Fruit fly (Drosophila melanogaster) whole organism, adult: ENCODE results near the gene CCAP.

Source experiments
- CG12768 ChIP-seq: fragments of 200-800 bp; sonication (Bioruptor generic); optimal IDR thresholded peaks from 2 replicates; lab custom pipeline; 2017; ENCODE audit warnings: missing biosample characterization, missing genetic modification characterization, mild to moderate bottlenecking, moderate library complexity, missing genetic modification reagents
- CG1620 ChIP-seq: fragments of 200-800 bp; sonication (Bioruptor generic); optimal IDR thresholded peaks from 2 replicates; lab custom pipeline; 2016; ENCODE audit warnings: missing biosample characterization, missing genetic modification characterization
- CG33017 ChIP-seq: fragments of 200-800 bp; sonication (Bioruptor generic); optimal IDR thresholded peaks from 2 replicates; lab custom pipeline; 2018; ENCODE audit warnings: missing biosample characterization, mild to moderate bottlenecking, missing genetic modification characterization, moderate library complexity
- CG5204 ChIP-seq: fragments of 200-800 bp; sonication (Bioruptor generic); optimal IDR thresholded peaks from 2 replicates; lab custom pipeline; 2016; ENCODE audit warnings: missing biosample characterization, missing genetic modification characterization
- CG7101 ChIP-seq: fragments of 200-800 bp; sonication (Bioruptor generic); optimal IDR thresholded peaks from 2 replicates; lab custom pipeline; 2018; ENCODE audit warnings: missing biosample characterization, mild to moderate bottlenecking, missing genetic modification characterization, moderate library complexity
- Clk ChIP-seq: fragments of 200-800 bp; sonication (Bioruptor generic); optimal IDR thresholded peaks from 2 replicates; lab custom pipeline; 2017; ENCODE audit warnings: missing biosample characterization, missing genetic modification characterization
- Mnt ChIP-seq: fragments of 200-800 bp; sonication (Bioruptor generic); optimal IDR thresholded peaks from 2 replicates; lab custom pipeline; 2016; ENCODE audit warnings: missing biosample characterization, mild to moderate bottlenecking, missing genetic modification characterization
- bab1 ChIP-seq: fragments of 200-800 bp; sonication (Bioruptor generic); optimal IDR thresholded peaks from 3 replicates; lab custom pipeline; 2019; ENCODE audit warnings: missing biosample characterization, mild to moderate bottlenecking, missing genetic modification characterization, moderate library complexity
- cnc ChIP-seq, 2 experiments: fragments of >200 bp; optimal IDR thresholded peaks; 2 replicates each; lab custom pipeline; 2017
- kay ChIP-seq: fragments of 200-800 bp; sonication (Bioruptor generic); peaks from one replicate; lab custom pipeline; 2016; ENCODE audit warnings: missing biosample characterization, missing genetic modification characterization, borderline replicate concordance
- pad ChIP-seq: fragments of 200-800 bp; sonication (Bioruptor generic); optimal IDR thresholded peaks from 3 replicates; lab custom pipeline; 2017; ENCODE audit warnings: missing biosample characterization, missing genetic modification characterization, mild to moderate bottlenecking, moderate library complexity, missing genetic modification reagents
- toe ChIP-seq: fragments of 200-800 bp; sonication (Bioruptor generic); optimal IDR thresholded peaks from 2 replicates; lab custom pipeline; 2016; ENCODE audit warnings: missing biosample characterization, missing genetic modification characterization

- TF ChIP-seq toe (no peak), CG5204 (GFP tag; lab: Kevin White, UChicago) (no peak), pad (GFP tag; lab: Kevin White, UChicago) (no peak), CG1620 (GFP tag; lab: Kevin White, UChicago) (no peak), CG12768 (GFP tag; lab: Kevin White, UChicago) (no peak), Clk (GFP tag; lab: Kevin White, UChicago) (no peak), CG7101 (tag; lab: Kevin White, UChicago) (no peak), cnc (optimal IDR thresholded peaks at IDR 0.05; lab: Kevin White, UChicago) (no peak), bab1 (GFP tag; lab: Kevin White, UChicago) (no peak), CG33017 (tag; lab: Kevin White, UChicago) (no peak), kay (GFP tag; lab: Kevin White, UChicago) (no peak), Mnt (GFP tag; lab: Kevin White, UChicago) (no peak)
These were observed 26.4 kb downstream of the CCAP start for dm6 chr3R:22675447-22675846.
